Fruit fly (Drosophila melanogaster): ENCODE results near the gene Sbat.

Gene Sbat

DNA sequence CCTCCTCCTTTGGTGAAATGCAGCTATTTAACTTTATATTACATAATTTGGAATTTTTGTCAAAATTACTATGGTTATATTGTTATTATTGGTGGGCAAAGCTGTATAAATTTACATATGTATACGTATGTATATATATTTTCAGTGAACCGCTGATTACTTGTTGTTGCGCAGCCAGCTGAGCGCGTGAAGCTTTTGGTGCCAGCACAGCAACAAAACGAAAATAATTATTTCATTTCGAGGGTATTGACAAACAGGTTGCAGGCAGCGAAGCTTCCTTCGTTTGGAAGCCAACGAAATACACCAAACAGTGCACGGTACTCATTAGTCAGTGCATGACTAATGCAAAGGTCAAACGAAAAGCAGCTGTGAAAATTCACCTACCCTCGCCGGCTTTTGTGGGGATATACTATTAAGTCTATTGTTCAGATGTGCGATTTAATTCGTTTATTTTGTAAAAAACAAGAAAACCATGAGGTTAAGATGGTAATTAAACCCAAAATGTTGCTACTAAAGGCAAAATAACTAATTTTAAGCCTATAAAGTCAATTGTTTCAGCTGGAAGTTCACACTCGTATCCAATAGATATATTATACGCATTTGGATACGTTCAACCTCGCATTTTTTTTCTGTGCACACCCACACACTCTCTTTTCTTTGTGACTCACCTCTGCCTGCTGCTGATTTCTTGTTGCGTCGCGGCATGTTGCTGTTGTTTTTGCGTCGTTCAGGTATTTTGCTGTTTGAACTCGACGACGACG, 5.0 kb upstream of the Sbat start:
- no peak for TF ChIP-seq CG4318 (GFP tag; optimal IDR thresholded peaks at IDR 0.05)
- TF ChIP-seq Ets21C (GFP tag; optimal IDR thresholded peaks at IDR 0.05) = peak; percentile 37
- peak; percentile 47 for TF ChIP-seq CG11294 (GFP tag; IDR thresholded peaks at IDR 0.05)
- TF ChIP-seq CG32006 (GFP tag; optimal IDR thresholded peaks at IDR 0.05) = peak; percentile 44
- peak; percentile 1 for TF ChIP-seq CG8632 (GFP tag; optimal IDR thresholded peaks at IDR 0.05)
- 0 out of 2 replicates have a peak, but pooled peaks have one; percentile 22 for TF ChIP-seq Gug (GFP tag; IDR thresholded peaks at IDR 0.05)
- peak; percentile 80 for TF ChIP-seq Sox14 (GFP tag; optimal IDR thresholded peaks at IDR 0.05)
- TF ChIP-seq dsx (GFP tag; optimal IDR thresholded peaks at IDR 0.05; ENCODE audit: poor library complexity, severe bottlenecking) = no peak
- no peak for TF ChIP-seq CG6854 (GFP tag; optimal IDR thresholded peaks at IDR 0.05)
- TF ChIP-seq achi (GFP tag; optimal IDR thresholded peaks at IDR 0.05) = peak; percentile 42
- peak; percentile 55 for TF ChIP-seq Eip75B (GFP tag; optimal IDR thresholded peaks at IDR 0.05)
- no peak for TF ChIP-seq pdm3 (GFP tag; optimal IDR thresholded peaks at IDR 0.05)
- TF ChIP-seq CG31627 (GFP tag; optimal IDR thresholded peaks at IDR 0.05) = peak; percentile 62
- TF ChIP-seq fd85E (GFP tag; optimal IDR thresholded peaks at IDR 0.05) = no peak
- no peak for TF ChIP-seq CG9139 (GFP tag; optimal IDR thresholded peaks at IDR 0.05)
- no peak; the same call in 2 of the 3 replicates for TF ChIP-seq CG6163 (GFP tag; IDR thresholded peaks at IDR 0.05)
- peak; percentile 57 for TF ChIP-seq topi (GFP tag; optimal IDR thresholded peaks at IDR 0.05)
- no peak for TF ChIP-seq CG16779 (tag; optimal IDR thresholded peaks at IDR 0.05)
- TF ChIP-seq Ets96B (tag; optimal IDR thresholded peaks at IDR 0.05) = peak; percentile 16
- TF ChIP-seq Blimp-1 (GFP tag; optimal IDR thresholded peaks at IDR 0.05) = peak; percentile 16
- peak; percentile 84 for TF ChIP-seq svp (GFP tag)
- no peak for TF ChIP-seq CG8319 (GFP tag; optimal IDR thresholded peaks at IDR 0.05)
- TF ChIP-seq fkh (GFP tag; optimal IDR thresholded peaks at IDR 0.05) = no peak
- TF ChIP-seq eg (GFP tag; IDR thresholded peaks at IDR 0.05) = peak; percentile 32; the same call in 1 of the 3 replicates
- peak; percentile 44 for TF ChIP-seq CG6792 (GFP tag; optimal IDR thresholded peaks at IDR 0.05)
- TF ChIP-seq Hr39 (GFP tag; optimal IDR thresholded peaks at IDR 0.05) = peak; percentile 50
- peak; percentile 70; the same call in 2 of the 3 replicates for TF ChIP-seq CG8119 (GFP tag; IDR thresholded peaks at IDR 0.05)
- TF ChIP-seq CG7368 (GFP tag; optimal IDR thresholded peaks at IDR 0.05) = peak; percentile 33
- peak; percentile 67 for TF ChIP-seq esn (GFP tag; optimal IDR thresholded peaks at IDR 0.05)
- TF ChIP-seq Hr4 (GFP tag; optimal IDR thresholded peaks at IDR 0.05) = peak; percentile 69
- TF ChIP-seq acj6 (GFP tag; optimal IDR thresholded peaks at IDR 0.05) = peak; percentile 41
- TF ChIP-seq lz (GFP tag; optimal IDR thresholded peaks at IDR 0.05) = peak; percentile 61
- peak; percentile 55 for TF ChIP-seq CG15336 (GFP tag; IDR thresholded peaks at IDR 0.05)
- peak; percentile 36 for TF ChIP-seq Smox (GFP tag; optimal IDR thresholded peaks at IDR 0.05)
- no peak for TF ChIP-seq CG11902 (GFP tag; optimal IDR thresholded peaks at IDR 0.05)
- TF ChIP-seq CG3032 (tag; optimal IDR thresholded peaks at IDR 0.05) = peak; percentile 28
- peak; percentile 58 for TF ChIP-seq net (GFP tag; optimal IDR thresholded peaks at IDR 0.05)
- no peak for TF ChIP-seq Lpt (GFP tag; optimal IDR thresholded peaks at IDR 0.05)
- peak; percentile 59 for TF ChIP-seq vri (GFP tag; optimal IDR thresholded peaks at IDR 0.05)
- peak; percentile 50 for TF ChIP-seq CG3919 (GFP tag; optimal IDR thresholded peaks at IDR 0.05)
- TF ChIP-seq dac (GFP tag; optimal IDR thresholded peaks at IDR 0.05) = peak; percentile 8
- no peak for TF ChIP-seq Sox15 (GFP tag; optimal IDR thresholded peaks at IDR 0.05)
- peak; percentile 89 for TF ChIP-seq Eip78C (GFP tag)
- TF ChIP-seq Met (GFP tag; optimal IDR thresholded peaks at IDR 0.05) = peak; percentile 53
- peak; percentile 39 for TF ChIP-seq Eip93F (GFP tag; optimal IDR thresholded peaks at IDR 0.05)
- TF ChIP-seq CG11762 (GFP tag; optimal IDR thresholded peaks at IDR 0.05; ENCODE audit: insufficient read depth) = peak; percentile 37
- TF ChIP-seq CG10669 (GFP tag; optimal IDR thresholded peaks at IDR 0.05) = peak; percentile 38
- peak in 1 of 2 experiments; percentile 31 for TF ChIP-seq salr (GFP tag; optimal IDR thresholded peaks at IDR 0.05)
- TF ChIP-seq fd59A (GFP tag; optimal IDR thresholded peaks at IDR 0.05) = peak; percentile 38
- TF ChIP-seq CG6808 (GFP tag; optimal IDR thresholded peaks at IDR 0.05) = peak; percentile 49
